Worm (Caenorhabditis elegans): ENCODE results near the gene D2023.3.

DNA sequence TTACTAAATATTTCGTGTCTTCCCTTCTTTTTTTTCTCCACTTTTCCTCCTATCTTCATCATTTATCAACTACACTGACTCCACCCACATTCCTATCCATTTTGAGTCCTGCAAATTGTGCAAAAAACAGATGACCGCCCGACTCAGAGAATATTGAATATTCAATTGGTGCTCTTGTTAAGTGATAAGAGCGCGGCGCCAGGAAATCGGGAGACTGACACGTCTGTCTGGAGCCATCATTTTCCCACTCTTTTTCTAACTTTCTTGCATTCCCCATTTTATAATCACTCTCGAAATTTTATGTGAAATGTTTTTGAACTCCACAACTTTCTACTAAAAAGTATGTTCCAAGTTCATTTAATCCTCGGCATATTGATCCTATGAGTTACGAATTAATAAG lies 56.0 kb downstream of the D2023.3 start:
- TF ChIP-seq zag-1 (tag; optimal IDR thresholded peaks at IDR 0.05) (no peak), nhr-237 (tag; optimal IDR thresholded peaks at IDR 0.05) (no peak), egl-27 (tag; optimal IDR thresholded peaks at IDR 0.05) (no peak), nhr-6 (tag; optimal IDR thresholded peaks at IDR 0.05) (no peak), fos-1 (tag; optimal IDR thresholded peaks at IDR 0.05) (peak; percentile 57), unc-62 (GFP tag; optimal IDR thresholded peaks at IDR 0.05) (no peak), ztf-11 (tag; optimal IDR thresholded peaks at IDR 0.05) (no peak), ztf-1 (GFP tag; conservative IDR thresholded peaks at IDR 0.05) (no peak), nhr-11 (tag; optimal IDR thresholded peaks at IDR 0.05) (no peak), C34F6.9 (tag; optimal IDR thresholded peaks at IDR 0.05) (no peak)

Data from whole organism, L2 larva.